Worm (Caenorhabditis elegans): ENCODE measurements around the gene wdr-31.

The wdr-31 gene

DNA sequence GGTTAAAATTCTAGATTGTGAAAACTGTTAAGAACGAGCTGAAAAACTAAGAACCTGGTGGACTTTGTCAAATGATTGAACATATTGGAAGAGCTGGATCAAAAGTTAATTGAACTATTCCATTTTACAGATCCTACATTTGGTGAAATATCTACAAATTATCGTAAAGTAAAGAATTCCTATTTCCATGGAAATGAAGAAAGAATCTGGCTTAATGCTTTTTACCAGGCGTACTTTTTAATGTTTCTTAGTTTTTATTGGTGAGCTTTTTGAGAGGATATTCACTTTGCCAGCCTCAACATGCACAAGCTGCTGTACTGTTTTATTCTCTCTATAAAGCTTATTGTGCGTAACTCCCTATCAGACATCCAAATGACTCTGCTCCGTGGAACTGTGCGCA is 42.8 kb upstream of the wdr-31 start, which contains the start of gene F08D12.4:
Gene F08D12.4 (plus strand): TSS at position 301 of the 400 bp plus-strand sequence.
- TF ChIP-seq elt-3 (tag; optimal IDR thresholded peaks at IDR 0.05): no peak
- no peak for TF ChIP-seq sma-3 (GFP tag; optimal IDR thresholded peaks at IDR 0.05)
- TF ChIP-seq nhr-6 (tag; optimal IDR thresholded peaks at IDR 0.05): no peak
- TF ChIP-seq nhr-23 (tag; optimal IDR thresholded peaks at IDR 0.05): no peak
- TF ChIP-seq R02D3.7 (tag; optimal IDR thresholded peaks at IDR 0.05): no peak
- no peak for TF ChIP-seq snpc-4 (tag; optimal IDR thresholded peaks at IDR 0.05)
- no peak for TF ChIP-seq ZK546.5 (tag; optimal IDR thresholded peaks at IDR 0.05)

DNA sequence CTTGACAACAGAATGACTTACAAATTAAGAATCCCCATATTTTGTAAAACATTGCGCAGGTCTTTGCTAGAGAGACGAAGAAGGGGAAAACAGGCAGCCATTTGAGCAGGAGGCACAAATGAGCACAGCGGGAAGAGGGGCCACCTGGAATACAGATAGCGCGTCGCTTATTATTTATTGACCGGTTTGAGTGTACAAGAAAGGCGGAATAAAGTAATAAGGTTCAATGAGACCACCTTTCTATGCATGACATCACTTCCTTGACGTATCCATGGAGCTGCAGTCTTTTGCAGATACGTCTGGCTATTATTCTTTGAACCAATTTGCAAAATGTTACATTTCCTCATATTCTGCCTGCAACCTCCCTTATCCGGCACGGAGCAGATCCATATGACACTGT is 39.8 kb upstream of the wdr-31 start, which contains the start of gene fbxb-111:
Gene fbxb-111 (minus strand): TSS at position 101 of the 400 bp plus-strand sequence.
- TF ChIP-seq mab-5 (tag; optimal IDR thresholded peaks at IDR 0.05): no peak
- TF ChIP-seq egl-27 (tag; optimal IDR thresholded peaks at IDR 0.05): no peak

DNA sequence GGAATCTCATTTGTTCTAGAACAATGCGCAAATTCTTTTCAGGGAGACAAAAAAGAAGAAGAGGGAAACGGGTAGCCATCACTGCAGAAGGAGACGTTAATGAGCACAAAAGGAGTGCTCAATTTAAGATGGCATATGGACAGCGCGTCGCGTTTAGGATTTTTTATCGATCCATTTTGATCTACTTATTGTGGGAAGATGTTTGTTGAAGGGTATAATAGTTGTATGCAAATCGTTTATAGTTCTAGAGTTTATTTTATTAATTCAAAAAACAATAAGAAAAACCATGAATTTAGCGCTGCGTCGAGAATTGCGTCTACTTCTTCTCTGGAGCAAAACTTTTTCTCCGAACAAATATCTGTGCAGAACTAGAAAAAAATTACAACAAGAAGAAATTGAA is 38.4 kb upstream of the wdr-31 start, which contains the start of gene sdz-9:
Gene sdz-9 (minus strand): TSS at position 101 of the 400 bp plus-strand sequence.
- TF ChIP-seq sem-4 (tag; optimal IDR thresholded peaks at IDR 0.05) (no peak), nhr-21 (tag; optimal IDR thresholded peaks at IDR 0.05) (no peak), ztf-1 (GFP tag; conservative IDR thresholded peaks at IDR 0.05) (no peak), nhr-23 (tag; optimal IDR thresholded peaks at IDR 0.05) (no peak), mab-5 (tag; optimal IDR thresholded peaks at IDR 0.05) (no peak), lsy-2 (tag; optimal IDR thresholded peaks at IDR 0.05) (no peak), crh-2 (tag; optimal IDR thresholded peaks at IDR 0.05) (no peak), unc-55 (GFP tag; optimal IDR thresholded peaks at IDR 0.05) (no peak), unc-62 (GFP tag; optimal IDR thresholded peaks at IDR 0.05) (no peak), ztf-11 (tag; optimal IDR thresholded peaks at IDR 0.05) (no peak), lin-39 (tag; optimal IDR thresholded peaks at IDR 0.05) (no peak), skn-1 (tag; optimal IDR thresholded peaks at IDR 0.05) (no peak), nhr-237 (tag; optimal IDR thresholded peaks at IDR 0.05) (no peak), sma-3 (GFP tag; optimal IDR thresholded peaks at IDR 0.05) (no peak)

DNA sequence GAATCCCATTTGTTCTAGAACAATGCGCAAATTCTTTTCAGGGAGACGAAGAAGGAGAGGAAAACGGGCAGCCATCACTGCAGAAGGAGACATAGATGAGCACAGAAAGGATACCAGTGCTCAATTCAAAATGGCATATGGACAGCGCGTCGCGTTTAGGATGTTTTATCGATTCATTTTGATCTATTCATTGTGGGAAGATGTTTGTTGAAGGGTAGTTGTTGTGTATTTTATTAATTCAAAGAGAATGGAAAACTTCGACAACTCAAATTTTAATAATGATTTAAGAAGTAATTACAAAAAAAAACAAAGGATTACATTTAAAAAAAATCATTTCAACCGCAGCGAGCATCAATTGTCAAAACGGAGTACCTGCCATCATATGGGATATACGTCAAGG is 37.1 kb upstream of the wdr-31 start, which contains the start of gene sdz-10:
Gene sdz-10 (minus strand): TSS at position 101 of the 400 bp plus-strand sequence.
- TF ChIP-seq sma-9 (GFP tag; optimal IDR thresholded peaks at IDR 0.05) (no peak), sma-9 (tag; optimal IDR thresholded peaks at IDR 0.05) (no peak), nhr-129 (tag; optimal IDR thresholded peaks at IDR 0.05) (no peak), elt-3 (tag; optimal IDR thresholded peaks at IDR 0.05) (no peak), ZK546.5 (tag; optimal IDR thresholded peaks at IDR 0.05) (no peak), snpc-4 (tag; optimal IDR thresholded peaks at IDR 0.05) (no peak), ceh-82 (tag; optimal IDR thresholded peaks at IDR 0.05) (no peak), sma-3 (GFP tag; optimal IDR thresholded peaks at IDR 0.05) (no peak), nhr-11 (tag; optimal IDR thresholded peaks at IDR 0.05) (no peak), egl-27 (tag; optimal IDR thresholded peaks at IDR 0.05) (no peak), ceh-16 (tag; optimal IDR thresholded peaks at IDR 0.05) (no peak), lin-13 (GFP tag; optimal IDR thresholded peaks at IDR 0.05) (no peak), skn-1 (tag; optimal IDR thresholded peaks at IDR 0.05) (no peak), peb-1 (tag; optimal IDR thresholded peaks at IDR 0.05) (no peak), ztf-4 (tag; optimal IDR thresholded peaks at IDR 0.05) (no peak), R02D3.7 (tag; optimal IDR thresholded peaks at IDR 0.05) (no peak), nhr-12 (tag; optimal IDR thresholded peaks at IDR 0.05) (no peak)

DNA sequence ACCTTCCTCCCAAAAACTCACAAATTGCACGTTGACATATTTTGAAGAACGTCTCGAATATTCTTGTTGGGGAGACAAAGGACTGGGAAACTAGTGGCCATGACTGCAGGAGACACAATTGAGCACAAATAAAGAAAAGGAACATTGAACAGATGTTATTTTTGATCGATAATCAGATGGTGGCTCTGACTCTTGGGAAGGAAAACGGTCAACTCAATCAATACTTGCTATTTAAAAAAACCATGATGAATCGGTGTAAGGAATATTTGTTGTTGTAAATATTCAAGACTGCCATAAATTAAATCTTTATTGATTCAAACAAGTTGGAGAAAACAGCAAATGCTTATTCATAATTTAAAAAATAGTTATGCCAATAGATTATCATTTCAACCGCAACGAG is 35.7 kb upstream of the wdr-31 start, which contains the start of gene fbxb-105:
Gene fbxb-105 (minus strand): TSS at position 101 of the 400 bp plus-strand sequence.
- TF ChIP-seq unc-62 (GFP tag; optimal IDR thresholded peaks at IDR 0.05) (no peak), alr-1 (tag; optimal IDR thresholded peaks at IDR 0.05) (no peak), nhr-6 (tag; optimal IDR thresholded peaks at IDR 0.05) (no peak), skn-1 (tag; optimal IDR thresholded peaks at IDR 0.05) (no peak), dmd-4 (tag; optimal IDR thresholded peaks at IDR 0.05) (no peak), nhr-237 (tag; optimal IDR thresholded peaks at IDR 0.05) (no peak), nhr-10 (tag; optimal IDR thresholded peaks at IDR 0.05) (no peak), C34F6.9 (tag; optimal IDR thresholded peaks at IDR 0.05) (no peak), ceh-82 (tag; optimal IDR thresholded peaks at IDR 0.05) (no peak), F13H6.1 (tag; optimal IDR thresholded peaks at IDR 0.05) (no peak), ztf-4 (tag; optimal IDR thresholded peaks at IDR 0.05) (no peak), aly-2 (tag; optimal IDR thresholded peaks at IDR 0.05) (no peak), sma-9 (GFP tag; optimal IDR thresholded peaks at IDR 0.05) (no peak), sma-9 (tag; optimal IDR thresholded peaks at IDR 0.05) (no peak), gmeb-1 (tag; optimal IDR thresholded peaks at IDR 0.05) (no peak), nhr-23 (tag; optimal IDR thresholded peaks at IDR 0.05) (no peak), sma-3 (GFP tag; optimal IDR thresholded peaks at IDR 0.05) (no peak), mdl-1 (tag; optimal IDR thresholded peaks at IDR 0.05) (no peak), nhr-129 (tag; optimal IDR thresholded peaks at IDR 0.05) (no peak), ztf-11 (tag; optimal IDR thresholded peaks at IDR 0.05) (no peak), nhr-12 (tag; optimal IDR thresholded peaks at IDR 0.05) (no peak)

All from whole organism, L2 larva.